Fruit fly (Drosophila melanogaster) whole organism, embryonic: Measurements from ENCODE around the gene CG6432.

Experiments
- Ada2b ChIP-seq: fragments of 200-800 bp; sonication (Bioruptor generic); IDR thresholded peaks from 2 replicates; pipeline ENCODE4 v1.3.6; 2022; ENCODE audit warnings: missing biosample characterization, missing genetic modification characterization
- Bgb ChIP-seq: fragments of 200-800 bp; sonication (Bioruptor generic); IDR thresholded peaks from 2 replicates; pipeline ENCODE4 v1.3.6; 2022; ENCODE audit warnings: missing biosample characterization, missing genetic modification characterization; ENCODE audit not compliant: partially characterized antibody
- CG11247 ChIP-seq: fragments of 200-800 bp; sonication (Bioruptor generic); IDR thresholded peaks from 2 replicates; pipeline ENCODE4 v1.3.6; 2022; ENCODE audit warnings: missing biosample characterization, missing genetic modification characterization
- CG13287 ChIP-seq: fragments of 200-800 bp; sonication (Bioruptor generic); IDR thresholded peaks from 2 replicates; pipeline ENCODE4 v1.3.6; 2022; ENCODE audit warnings: missing biosample characterization, missing genetic modification characterization; ENCODE audit not compliant: partially characterized antibody
- CG13624 ChIP-seq: fragments of 200-800 bp; sonication (Bioruptor generic); optimal IDR thresholded peaks from 2 replicates; lab custom pipeline; 2016; ENCODE audit warnings: missing biosample characterization, missing genetic modification characterization
- CG14441 ChIP-seq: fragments of 200-800 bp; sonication (Bioruptor generic); IDR thresholded peaks from 2 replicates; pipeline ENCODE4 v1.3.6; 2022; ENCODE audit warnings: missing biosample characterization, missing genetic modification characterization
- CG1602 ChIP-seq: fragments of 200-800 bp; sonication (Bioruptor generic); optimal IDR thresholded peaks from 3 replicates; lab custom pipeline; 2016; ENCODE audit warnings: missing biosample characterization, missing genetic modification characterization
- CG16813 ChIP-seq: fragments of 200-800 bp; sonication (Bioruptor generic); IDR thresholded peaks from 3 replicates; pipeline ENCODE4 v1.3.6; 2022; ENCODE audit warnings: missing biosample characterization, missing genetic modification characterization; ENCODE audit not compliant: partially characterized antibody
- CG16863 ChIP-seq: fragments of 200-800 bp; sonication (Bioruptor generic); optimal IDR thresholded peaks from 3 replicates; lab custom pipeline; 2016; ENCODE audit warnings: missing biosample characterization, missing genetic modification characterization
- CG30020 ChIP-seq: fragments of 200-800 bp; optimal IDR thresholded peaks from 2 replicates; lab custom pipeline; 2019; ENCODE audit warnings: missing biosample characterization, mild to moderate bottlenecking, missing genetic modification characterization, moderate library complexity
- CG30403 ChIP-seq: fragments of 200-800 bp; sonication (Bioruptor generic); optimal IDR thresholded peaks from 3 replicates; lab custom pipeline; 2016; ENCODE audit warnings: missing biosample characterization, missing genetic modification characterization
- CG31441 ChIP-seq: fragments of 200-800 bp; sonication (Bioruptor generic); IDR thresholded peaks from 2 replicates; pipeline ENCODE4 v1.3.6; 2022; ENCODE audit warnings: missing biosample characterization, missing genetic modification characterization
- CG34422 ChIP-seq: fragments of 200-800 bp; sonication (Bioruptor generic); IDR thresholded peaks from 3 replicates; pipeline ENCODE4 v1.3.6; 2022; ENCODE audit warnings: missing biosample characterization, missing genetic modification characterization
- CG4617 ChIP-seq: fragments of 200-800 bp; sonication (Bioruptor generic); optimal IDR thresholded peaks from 3 replicates; lab custom pipeline; 2016; ENCODE audit warnings: missing biosample characterization, missing genetic modification characterization, borderline replicate concordance
- CG6254 ChIP-seq: fragments of 200-800 bp; sonication (Bioruptor generic); optimal IDR thresholded peaks from 3 replicates; lab custom pipeline; 2017; ENCODE audit warnings: mild to moderate bottlenecking, missing biosample characterization, missing genetic modification reagents, missing genetic modification characterization
- CG6654 ChIP-seq: fragments of 200-800 bp; sonication (Bioruptor generic); optimal IDR thresholded peaks from 2 replicates; lab custom pipeline; 2017; ENCODE audit warnings: missing biosample characterization, mild to moderate bottlenecking, missing genetic modification characterization
- CG6683 ChIP-seq: fragments of 200-800 bp; sonication (Bioruptor generic); optimal IDR thresholded peaks from 2 replicates; lab custom pipeline; 2017; ENCODE audit warnings: missing biosample characterization, mild to moderate bottlenecking, missing genetic modification characterization, missing genetic modification reagents
- D ChIP-seq, 2 experiments: fragments of 200-800 bp in 1 of 2; fragments of >200 bp in 1 of 2; sonication (Bioruptor generic) in 1 of 2; optimal IDR thresholded peaks; 2 replicates in 1 of 2; 3 replicates in 1 of 2; lab custom pipeline; 2017; ENCODE audit warnings: mild to moderate bottlenecking in 1 of 2, missing biosample characterization in 1 of 2, missing genetic modification characterization in 1 of 2, missing genetic modification reagents in 1 of 2
- Dll ChIP-seq: fragments of 200-800 bp; sonication (Bioruptor generic); IDR thresholded peaks from 4 replicates; pipeline ENCODE4 v1.3.6; 2022; ENCODE audit warnings: missing biosample characterization, missing genetic modification characterization; ENCODE audit not compliant: partially characterized antibody
- E2f2 ChIP-seq: fragments of 200-800 bp; sonication (Bioruptor generic); IDR thresholded peaks from 2 replicates; pipeline ENCODE4 v1.3.6; 2022; ENCODE audit warnings: missing biosample characterization, missing genetic modification characterization
- HmgZ ChIP-seq: fragments of 200-800 bp; sonication (Bioruptor generic); optimal IDR thresholded peaks from 2 replicates; lab custom pipeline; 2018; ENCODE audit warnings: missing biosample characterization, mild to moderate bottlenecking, missing genetic modification characterization
- Hr51 ChIP-seq, 2 experiments: fragments of 200-800 bp; sonication (Bioruptor generic); optimal IDR thresholded peaks; 2 replicates in 1 of 2; 3 replicates in 1 of 2; lab custom pipeline; 2016 to 2018; ENCODE audit warnings: missing biosample characterization in 2 of 2, missing genetic modification characterization in 2 of 2, mild to moderate bottlenecking in 1 of 2, moderate library complexity in 1 of 2
- Myb ChIP-seq: fragments of 200-800 bp; sonication (Bioruptor generic); optimal IDR thresholded peaks from 2 replicates; lab custom pipeline; 2016; ENCODE audit warnings: missing biosample characterization, missing genetic modification characterization
- Nf-YA ChIP-seq: fragments of 200-800 bp; sonication (Bioruptor generic); IDR thresholded peaks from 2 replicates; pipeline ENCODE4 v1.3.6; 2022; ENCODE audit warnings: missing biosample characterization, missing genetic modification characterization
- Oaz ChIP-seq: fragments of 200-800 bp; sonication (Bioruptor generic); IDR thresholded peaks from 2 replicates; pipeline ENCODE4 v1.3.6; 2022; ENCODE audit warnings: missing biosample characterization, missing genetic modification characterization
- Sin3A ChIP-seq: fragments of >200 bp; optimal IDR thresholded peaks from 2 replicates; lab custom pipeline; 2018
- ara ChIP-seq: fragments of 200-800 bp; sonication (Bioruptor generic); IDR thresholded peaks from 2 replicates; pipeline ENCODE4 v1.3.6; 2022; ENCODE audit warnings: missing biosample characterization, missing genetic modification characterization
- ase ChIP-seq: fragments of 200-800 bp; sonication (Bioruptor generic); IDR thresholded peaks from 3 replicates; pipeline ENCODE4 v1.3.6; 2022; ENCODE audit warnings: missing biosample characterization, missing genetic modification characterization
- ato ChIP-seq: fragments of 200-800 bp; sonication (Bioruptor generic); IDR thresholded peaks from 2 replicates; pipeline ENCODE4 v1.3.6; 2022; ENCODE audit warnings: missing biosample characterization, missing genetic modification characterization; ENCODE audit not compliant: partially characterized antibody
- bigmax ChIP-seq: fragments of 200-800 bp; sonication (Bioruptor generic); optimal IDR thresholded peaks from 2 replicates; lab custom pipeline; 2018; ENCODE audit warnings: missing biosample characterization, mild to moderate bottlenecking, missing genetic modification characterization
- cas ChIP-seq: fragments of 200-800 bp; sonication (Bioruptor generic); IDR thresholded peaks from 2 replicates; pipeline ENCODE4 v1.3.6; 2022; ENCODE audit warnings: missing biosample characterization, missing genetic modification characterization
- chinmo ChIP-seq: fragments of 200-800 bp; sonication (Bioruptor generic); IDR thresholded peaks from 4 replicates; pipeline ENCODE4 v1.3.6; 2022; ENCODE audit warnings: missing biosample characterization, missing genetic modification characterization; ENCODE audit not compliant: partially characterized antibody
- ci ChIP-seq: fragments of 200-800 bp; sonication (Bioruptor generic); IDR thresholded peaks from 3 replicates; pipeline ENCODE4 v1.3.6; 2022; ENCODE audit warnings: missing biosample characterization, missing genetic modification characterization
- dpn ChIP-seq, 2 experiments: fragments of 200-800 bp; sonication (Bioruptor generic); optimal IDR thresholded peaks; 3 replicates each; lab custom pipeline; 2016; ENCODE audit warnings: missing biosample characterization in 2 of 2, missing genetic modification characterization in 2 of 2
- fu2 ChIP-seq: fragments of 200-800 bp; sonication (Bioruptor generic); optimal IDR thresholded peaks from 2 replicates; lab custom pipeline; 2016; ENCODE audit warnings: missing biosample characterization, missing genetic modification characterization
- ham ChIP-seq: fragments of 200-800 bp; sonication (Bioruptor generic); IDR thresholded peaks from 2 replicates; pipeline ENCODE4 v1.3.6; 2022; ENCODE audit warnings: missing biosample characterization, missing genetic modification characterization
- hbn ChIP-seq: fragments of 200-800 bp; sonication (Bioruptor generic); IDR thresholded peaks from 2 replicates; pipeline ENCODE4 v1.3.6; 2022; ENCODE audit warnings: missing biosample characterization, missing genetic modification characterization; ENCODE audit not compliant: partially characterized antibody
- ken ChIP-seq: fragments of 200-800 bp; sonication (Bioruptor generic); IDR thresholded peaks from 3 replicates; pipeline ENCODE4 v1.3.6; 2022; ENCODE audit warnings: missing biosample characterization, missing genetic modification characterization
- lola ChIP-seq, 3 experiments: fragments of >200 bp in 2 of 3; fragments of 200-800 bp in 1 of 3; sonication (Bioruptor generic) in 1 of 3; optimal IDR thresholded peaks; 2 replicates each; lab custom pipeline; 2017 to 2019; ENCODE audit warnings: missing biosample characterization in 3 of 3, missing genetic modification characterization in 3 of 3, mild to moderate bottlenecking in 1 of 3, moderate library complexity in 1 of 3
- mam ChIP-seq: fragments of 200-800 bp; sonication (Bioruptor generic); optimal IDR thresholded peaks from 3 replicates; lab custom pipeline; 2016; ENCODE audit warnings: missing biosample characterization, missing genetic modification characterization
- sens ChIP-seq: fragments of 200-800 bp; sonication (Bioruptor generic); peaks from one replicate; lab custom pipeline; 2016; ENCODE audit warnings: missing biosample characterization, missing genetic modification characterization
- shn ChIP-seq: fragments of 200-800 bp; sonication (Bioruptor generic); optimal IDR thresholded peaks from 3 replicates; lab custom pipeline; 2016; ENCODE audit warnings: missing biosample characterization, missing genetic modification characterization
- slou ChIP-seq: fragments of 200-800 bp; sonication (Bioruptor generic); optimal IDR thresholded peaks from 3 replicates; lab custom pipeline; 2016; ENCODE audit warnings: missing biosample characterization, missing genetic modification characterization
- sob ChIP-seq: fragments of 200-800 bp; sonication (Bioruptor generic); IDR thresholded peaks from 2 replicates; pipeline ENCODE4 v1.3.6; 2022; ENCODE audit warnings: missing biosample characterization, missing genetic modification characterization
- tio ChIP-seq: fragments of 200-800 bp; sonication (Bioruptor generic); optimal IDR thresholded peaks from 2 replicates; lab custom pipeline; 2017; ENCODE audit warnings: missing biosample characterization, missing genetic modification characterization, inconsistent platforms
- vnd ChIP-seq: fragments of 200-800 bp; sonication (Bioruptor generic); IDR thresholded peaks from 3 replicates; pipeline ENCODE4 v1.3.6; 2022; ENCODE audit warnings: missing biosample characterization, missing genetic modification characterization; ENCODE audit not compliant: partially characterized antibody
- wdn ChIP-seq: fragments of 200-800 bp; sonication (Bioruptor generic); IDR thresholded peaks from 2 replicates; pipeline ENCODE4 v1.3.6; 2022; ENCODE audit warnings: missing biosample characterization, missing genetic modification characterization
- zen2 ChIP-seq: fragments of 200-800 bp; sonication (Bioruptor generic); IDR thresholded peaks from 3 replicates; pipeline ENCODE4 v1.3.6; 2022; ENCODE audit warnings: missing biosample characterization, missing genetic modification characterization; ENCODE audit not compliant: partially characterized antibody

CG6432 gene

DNA sequence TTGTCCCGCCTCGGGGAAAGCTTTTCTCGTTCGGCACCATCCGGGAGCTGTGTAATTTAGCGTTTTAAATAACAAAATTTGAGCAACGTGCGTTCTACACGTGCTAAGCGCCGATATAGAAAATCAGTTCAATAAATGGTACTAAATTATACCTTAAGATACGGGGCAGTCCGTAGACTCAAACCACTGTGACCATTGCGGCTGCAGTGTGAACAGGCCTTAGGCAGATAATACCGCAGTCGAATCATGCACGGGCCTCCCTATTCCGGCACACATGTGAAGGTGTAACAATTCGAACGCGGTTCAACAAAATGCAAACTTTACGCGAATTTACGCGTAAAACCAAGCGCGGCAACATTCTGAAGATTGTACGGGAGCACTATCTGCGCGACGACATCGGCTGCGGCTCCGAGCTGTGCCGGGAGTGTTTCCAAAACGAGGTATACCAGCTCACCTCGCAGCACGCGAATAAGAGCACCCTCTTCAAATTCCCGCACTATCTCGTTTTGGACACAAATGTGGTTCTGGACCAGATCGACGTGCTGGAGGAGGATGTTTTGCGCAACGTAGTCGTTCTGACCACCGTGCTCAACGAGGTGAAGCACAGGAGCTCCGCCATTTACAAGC lies 3.4 kb upstream of the CG6432 start, which contains the start of the genes Rrp5 and Dis3:
Rrp5 (minus strand) TSS at position 135 of the 627 bp plus-strand sequence.
Dis3 (plus strand) TSS at position 252 of the 627 bp plus-strand sequence.
- TF ChIP-seq CG16813 (peak; percentile 36; the same call in 1 of the 3 replicates), ham (no peak), Ada2b (GFP tag; lab: Robert Waterston, UW) (peak; percentile 32; the same call in 1 of the 2 replicates), dpn (GFP tag; optimal IDR thresholded peaks at IDR 0.05; lab: Kevin White, UChicago) (no peak), CG16863 (GFP tag; lab: Kevin White, UChicago) (no peak), Oaz (GFP tag; lab: Robert Waterston, UW) (no peak), CG1602 (GFP tag; lab: Kevin White, UChicago) (peak; percentile 3), wdn (GFP tag; lab: Robert Waterston, UW) (0 out of 2 replicates have a peak, but pooled peaks have one; percentile 38), CG14441 (GFP tag; lab: Robert Waterston, UW) (peak; percentile 30; the same call in 1 of the 2 replicates), fu2 (GFP tag; lab: Kevin White, UChicago) (peak; percentile 38), Nf-YA (GFP tag; lab: Robert Waterston, UW) (no peak), shn (GFP tag; lab: Kevin White, UChicago) (peak; percentile 38), CG6683 (GFP tag; lab: Kevin White, UChicago) (no peak), ara (GFP tag; lab: Robert Waterston, UW) (0 out of 2 replicates have a peak, but pooled peaks have one; percentile 50), slou (GFP tag; lab: Kevin White, UChicago) (no peak), D (optimal IDR thresholded peaks at IDR 0.05; lab: Kevin White, UChicago) (no peak), D (GFP tag; optimal IDR thresholded peaks at IDR 0.05; lab: Kevin White, UChicago) (no peak), Bgb (GFP tag; lab: Robert Waterston, UW) (peak; percentile 44; the same call in 1 of the 2 replicates), CG13287 (GFP tag; lab: Robert Waterston, UW) (peak; percentile 64; the same call in 1 of the 2 replicates), chinmo (GFP tag; lab: Robert Waterston, UW) (0 out of 4 replicates have a peak, but pooled peaks have one; percentile 30), ken (GFP tag; lab: Robert Waterston, UW) (peak; percentile 81), bigmax (GFP tag; lab: Kevin White, UChicago) (peak; percentile 29), cas (GFP tag; lab: Robert Waterston, UW) (peak; percentile 30; the same call in 1 of the 2 replicates), ato (GFP tag; lab: Robert Waterston, UW) (peak; percentile 7; the same call in 1 of the 2 replicates), sens (GFP tag; lab: Kevin White, UChicago) (peak; percentile 93), mam (peak; percentile 16), tio (GFP tag; lab: Kevin White, UChicago) (no peak), CG6654 (GFP tag; lab: Kevin White, UChicago) (no peak), CG31441 (GFP tag; lab: Robert Waterston, UW) (no peak), Hr51 (GFP tag; optimal IDR thresholded peaks at IDR 0.05; lab: Kevin White, UChicago) (peak in 1 of 2 experiments; percentile 22), zen2 (GFP tag; lab: Robert Waterston, UW) (no peak), CG34422 (peak; percentile 89), CG6254 (peak; percentile 98), vnd (GFP tag; lab: Robert Waterston, UW) (0 out of 3 replicates have a peak, but pooled peaks have one; percentile 26), CG30403 (peak; percentile 24), hbn (no peak), ci (peak; percentile 72), lola (GFP tag; optimal IDR thresholded peaks at IDR 0.05; lab: Kevin White, UChicago) (no peak), sob (GFP tag; lab: Robert Waterston, UW) (peak; percentile 77), CG30020 (tag; lab: Kevin White, UChicago) (peak; percentile 94), E2f2 (GFP tag; lab: Robert Waterston, UW) (peak; percentile 67), CG11247 (GFP tag; lab: Robert Waterston, UW) (peak; percentile 51), CG4617 (peak; percentile 96), ase (GFP tag; lab: Robert Waterston, UW) (0 out of 3 replicates have a peak, but pooled peaks have one; percentile 49), HmgZ (peak; percentile 84), Myb (GFP tag; lab: Kevin White, UChicago) (peak; percentile 73), Sin3A (peak; percentile 81), CG13624 (GFP tag; lab: Kevin White, UChicago) (peak; percentile 53), Dll (GFP tag; lab: Robert Waterston, UW) (0 out of 4 replicates have a peak, but pooled peaks have one; percentile 17)
